ENCODE assay signal across 2 worm cellular contexts in the genomic region with DNA sequence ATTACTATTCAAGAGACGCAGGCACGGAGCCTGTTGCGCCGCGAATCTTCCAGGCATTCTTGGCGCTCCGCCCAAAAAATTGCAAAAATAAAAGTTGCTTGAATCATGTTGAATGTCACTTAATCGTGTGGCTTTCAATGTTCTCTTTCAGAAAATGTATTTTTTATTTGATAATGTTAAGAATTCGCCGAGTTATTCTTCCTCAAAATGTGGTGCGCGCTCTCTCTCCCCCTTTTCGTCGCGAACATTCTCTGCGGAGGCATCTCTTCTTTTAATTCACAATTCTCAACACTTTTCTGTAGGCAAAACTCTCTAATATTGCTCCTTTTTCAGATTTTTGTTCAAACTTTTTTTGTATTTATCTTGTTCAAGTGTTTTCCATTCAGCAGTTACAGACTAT.
A peak's percentile ranks its signal among the peaks of the same experiment; 100 is the strongest.
TF ChIP-seq lines count a peak whose summit lies in the region.

No protein-coding gene starts in this region.

TF ChIP-seq in whole organism, L4 larva, 104 proteins besides CTCF, POLR2A, EP300 and RAD21 (continued from another document):
- TF ChIP-seq aha-1 (tag; lab: Kevin White, UChicago) (peak; percentile 99), egl-43 (GFP tag; IDR thresholded peaks at IDR 0.05; lab: Robert Waterston, UW) (peak; percentile 94), pha-4 (GFP tag; IDR thresholded peaks at IDR 0.05; lab: Robert Waterston, UW) (peak; percentile 93), pha-4 (tag; optimal IDR thresholded peaks at IDR 0.05; lab: Kevin White, UChicago) (peak; percentile 46), vab-7 (GFP tag; IDR thresholded peaks at IDR 0.05; lab: Robert Waterston, UW) (peak; percentile 92), zfp-3 (GFP tag; conservative IDR thresholded peaks at IDR 0.05; lab: Robert Waterston, UW) (peak; percentile 98), F10B5.3 (tag; optimal IDR thresholded peaks at IDR 0.05; lab: Kevin White, UChicago) (peak; percentile 78), saeg-2 (GFP tag; IDR thresholded peaks at IDR 0.05; lab: Robert Waterston, UW) (peak; percentile 88), nhr-28 (tag; optimal IDR thresholded peaks at IDR 0.05; lab: Kevin White, UChicago) (peak; percentile 92), nhr-77 (tag; optimal IDR thresholded peaks at IDR 0.05; lab: Kevin White, UChicago) (peak; percentile 98), nhr-111 (GFP tag; optimal IDR thresholded peaks at IDR 0.05; lab: Kevin White, UChicago) (no peak), mxl-3 (GFP tag; optimal IDR thresholded peaks at IDR 0.05; lab: Kevin White, UChicago) (peak; percentile 32), D1046.2 (GFP tag; IDR thresholded peaks at IDR 0.05; lab: Robert Waterston, UW) (peak; percentile 95), nhr-10 (tag; optimal IDR thresholded peaks at IDR 0.05; lab: Kevin White, UChicago) (peak; percentile 88), zip-11 (GFP tag; IDR thresholded peaks at IDR 0.05; lab: Robert Waterston, UW) (0 out of 2 replicates have a peak, but pooled peaks have one; percentile 24), lin-38 (GFP tag; IDR thresholded peaks at IDR 0.05; lab: Robert Waterston, UW) (peak; percentile 90), nhr-25 (tag; optimal IDR thresholded peaks at IDR 0.05; lab: Kevin White, UChicago; ENCODE audit: borderline replicate concordance, insufficient read depth) (peak; percentile 96), madf-5 (GFP tag; IDR thresholded peaks at IDR 0.05; lab: Robert Waterston, UW) (peak; percentile 12 to 82; a peak in 2 of 4 replicates), ztf-11 (tag; optimal IDR thresholded peaks at IDR 0.05; lab: Kevin White, UChicago) (no peak), F37D6.2 (tag; optimal IDR thresholded peaks at IDR 0.05; lab: Kevin White, UChicago) (peak; percentile 95), ceh-32 (tag; optimal IDR thresholded peaks at IDR 0.05; lab: Kevin White, UChicago; ENCODE audit: poor library complexity) (peak; percentile 32), spr-1 (tag; optimal IDR thresholded peaks at IDR 0.05; lab: Kevin White, UChicago) (peak; percentile 92), pqm-1 (tag; optimal IDR thresholded peaks at IDR 0.05; lab: Kevin White, UChicago) (peak; percentile 36), daf-8 (GFP tag; IDR thresholded peaks at IDR 0.05; lab: Robert Waterston, UW) (0 out of 2 replicates have a peak, but pooled peaks have one; percentile 46), ces-1 (GFP tag; optimal IDR thresholded peaks at IDR 0.05; lab: Kevin White, UChicago) (peak; percentile 89), lin-29 (GFP tag; IDR thresholded peaks at IDR 0.05; lab: Robert Waterston, UW) (peak; percentile 87), tag-97 (GFP tag; IDR thresholded peaks at IDR 0.05; lab: Robert Waterston, UW) (no peak), skn-1 (tag; optimal IDR thresholded peaks at IDR 0.05; lab: Kevin White, UChicago) (peak; percentile 76), fkh-10 (GFP tag; optimal IDR thresholded peaks at IDR 0.05; lab: Kevin White, UChicago) (peak; percentile 99), lim-7 (GFP tag; IDR thresholded peaks at IDR 0.05; lab: Robert Waterston, UW) (no peak), F26F4.8 (GFP tag; conservative IDR thresholded peaks at IDR 0.05; lab: Robert Waterston, UW) (no peak), spr-3 (GFP tag; optimal IDR thresholded peaks at IDR 0.05; lab: Kevin White, UChicago) (peak; percentile 81), Y75B8A.6 (GFP tag; IDR thresholded peaks at IDR 0.05; lab: Robert Waterston, UW) (peak; percentile 89), nhr-11 (tag; optimal IDR thresholded peaks at IDR 0.05; lab: Kevin White, UChicago) (peak; percentile 99), hif-1 (tag; optimal IDR thresholded peaks at IDR 0.05; lab: Kevin White, UChicago) (peak; percentile 70 to 97), mdt-29 (GFP tag; IDR thresholded peaks at IDR 0.05; lab: Robert Waterston, UW) (peak; percentile 100), lsy-2 (tag; optimal IDR thresholded peaks at IDR 0.05; lab: Kevin White, UChicago) (peak; percentile 91 to 95), lin-13 (GFP tag; optimal IDR thresholded peaks at IDR 0.05; lab: Kevin White, UChicago) (peak; percentile 93), nhr-6 (tag; optimal IDR thresholded peaks at IDR 0.05; lab: Kevin White, UChicago) (peak; percentile 76), unc-39 (tag; optimal IDR thresholded peaks at IDR 0.05; lab: Kevin White, UChicago) (no peak), lir-3 (tag; optimal IDR thresholded peaks at IDR 0.05; lab: Kevin White, UChicago) (no peak), F49E8.2 (tag; optimal IDR thresholded peaks at IDR 0.05; lab: Kevin White, UChicago; ENCODE audit: borderline replicate concordance) (peak; percentile 82), jun-1 (tag; optimal IDR thresholded peaks at IDR 0.05; lab: Kevin White, UChicago) (peak; percentile 91), rbr-2 (tag; optimal IDR thresholded peaks at IDR 0.05; lab: Kevin White, UChicago) (peak; percentile 98), unc-130 (GFP tag; optimal IDR thresholded peaks at IDR 0.05; lab: Kevin White, UChicago) (peak; percentile 85), lin-39 (tag; optimal IDR thresholded peaks at IDR 0.05; lab: Kevin White, UChicago) (peak; percentile 58), zfp-2 (tag; optimal IDR thresholded peaks at IDR 0.05; lab: Kevin White, UChicago) (peak; percentile 86), sdz-12 (GFP tag; optimal IDR thresholded peaks at IDR 0.05; lab: Kevin White, UChicago) (peak; percentile 96), hmg-1.1 (GFP tag; IDR thresholded peaks at IDR 0.05; lab: Robert Waterston, UW) (peak; percentile 98), zag-1 (tag; optimal IDR thresholded peaks at IDR 0.05; lab: Kevin White, UChicago) (peak; percentile 79), arid-1 (GFP tag; conservative IDR thresholded peaks at IDR 0.05; lab: Robert Waterston, UW) (peak; percentile 75), fos-1 (tag; optimal IDR thresholded peaks at IDR 0.05; lab: Kevin White, UChicago) (peak; percentile 62)

TF ChIP-seq in whole organism, late embryonic, 69 proteins besides CTCF, POLR2A, EP300 and RAD21 (continued from another document):
- peak; percentile 21 for TF ChIP-seq ceh-6 (GFP tag; optimal IDR thresholded peaks at IDR 0.05; lab: Kevin White, UChicago)
- TF ChIP-seq syd-9 (tag; optimal IDR thresholded peaks at IDR 0.05; lab: Kevin White, UChicago): peak; percentile 68
- peak; percentile 81 for TF ChIP-seq pat-9 (tag; optimal IDR thresholded peaks at IDR 0.05; lab: Kevin White, UChicago)
- peak; percentile 60 for TF ChIP-seq F13H6.1 (tag; optimal IDR thresholded peaks at IDR 0.05; lab: Kevin White, UChicago)
- no peak for TF ChIP-seq ceh-45 (GFP tag; IDR thresholded peaks at IDR 0.05; lab: Robert Waterston, UW)
- TF ChIP-seq odd-2 (tag; optimal IDR thresholded peaks at IDR 0.05; lab: Kevin White, UChicago): peak; percentile 47
- TF ChIP-seq T23F11.4 (GFP tag; optimal IDR thresholded peaks at IDR 0.05; lab: Kevin White, UChicago): peak; percentile 73
- TF ChIP-seq sox-4 (tag; optimal IDR thresholded peaks at IDR 0.05; lab: Kevin White, UChicago): peak; percentile 54
- TF ChIP-seq ceh-24 (tag; optimal IDR thresholded peaks at IDR 0.05; lab: Kevin White, UChicago): peak; percentile 33
- peak; percentile 36 for TF ChIP-seq K02D7.2 (tag; optimal IDR thresholded peaks at IDR 0.05; lab: Kevin White, UChicago)
- TF ChIP-seq elt-2 (tag; optimal IDR thresholded peaks at IDR 0.05; lab: Kevin White, UChicago): peak; percentile 82
TF ChIP-seq in whole organism, late embryonic: peak in this region for 54.
